Worm (Caenorhabditis elegans) whole organism, L4/young adult: ENCODE data around the gene Y48E1B.8.

Source experiments
- dao-5 ChIP-seq: sonication (generic microtip); optimal IDR thresholded peaks from 2 replicates; lab custom pipeline; 2016; ENCODE audit warnings: missing genotype, missing genetic modification characterization, moderate library complexity, missing compliant biosample characterization
- him-1 ChIP-seq: sonication (generic microtip); optimal IDR thresholded peaks from 2 replicates; lab custom pipeline; 2016; ENCODE audit warnings: missing genotype, missing genetic modification reagents, missing genetic modification characterization, missing compliant biosample characterization

DNA sequence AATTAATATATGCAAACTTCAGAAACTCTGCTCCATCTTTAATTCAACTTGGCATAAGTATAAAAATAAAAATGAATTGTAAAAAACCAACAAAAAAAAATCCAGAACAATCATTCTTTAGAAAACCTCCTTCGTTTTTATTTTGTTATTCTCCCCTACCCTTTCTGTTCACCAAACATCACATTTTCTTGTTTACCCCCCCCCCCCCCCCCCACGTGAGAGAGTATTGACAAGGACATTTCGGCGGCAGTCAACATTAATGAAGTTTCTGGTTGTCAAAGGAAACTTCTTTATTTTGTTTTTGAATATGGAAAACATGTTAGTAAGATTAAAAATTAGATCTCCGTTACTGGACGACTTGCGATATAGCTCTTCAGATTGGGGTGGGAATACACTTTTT is 29.0 kb downstream of the Y48E1B.8 start:
- TF ChIP-seq dao-5 (tag; lab: Kevin White, UChicago) (no peak), him-1 (tag; lab: Kevin White, UChicago) (no peak)
